Worm (Caenorhabditis elegans) whole organism, L4 larva: Measurements from ENCODE around the gene T04C9.3.

ENCODE experiments used
- R02D3.7 ChIP-seq: fragments of 150-350 bp; sonication (generic microtip); optimal IDR thresholded peaks from 3 replicates; lab custom pipeline; 2014; ENCODE audit warnings: missing biosample characterization, missing genetic modification characterization
- T20F7.1 ChIP-seq: fragments of 200-800 bp; sonication (Bioruptor generic); optimal IDR thresholded peaks from 2 replicates; lab custom pipeline; 2018; ENCODE audit warnings: mild to moderate bottlenecking, missing genetic modification characterization, missing compliant biosample characterization
- ZK337.2 ChIP-seq: fragments of 200-800 bp; sonication (Bioruptor generic); IDR thresholded peaks from 2 replicates; pipeline ENCODE4 v1.3.6; 2022; ENCODE audit warnings: missing genetic modification reagents, missing genetic modification characterization, missing compliant biosample characterization
- aha-1 ChIP-seq: fragments of 150-350 bp; peaks from one replicate; lab custom pipeline; 2014; ENCODE audit warnings: missing biosample characterization, missing genetic modification characterization
- ama-1 ChIP-seq: fragments of 150-350 bp; optimal IDR thresholded peaks from 2 replicates; lab custom pipeline; 2014; ENCODE audit warnings: inconsistent platforms, mixed read lengths
- arid-1 ChIP-seq: fragments of 200-800 bp; sonication (Bioruptor generic); conservative IDR thresholded peaks from 2 replicates; pipeline ENCODE4 v1.3.6; 2022; ENCODE audit warnings: missing genetic modification reagents, missing genetic modification characterization, missing compliant biosample characterization
- ceh-20 ChIP-seq: fragments of 200-800 bp; sonication (Bioruptor generic); IDR thresholded peaks from 2 replicates; pipeline ENCODE4 v1.3.6; 2022; ENCODE audit warnings: missing genetic modification reagents, missing genetic modification characterization, missing compliant biosample characterization
- ceh-28 ChIP-seq: fragments of 150-350 bp; optimal IDR thresholded peaks from 2 replicates; lab custom pipeline; 2014; ENCODE audit warnings: missing biosample characterization, missing genetic modification reagents, missing genetic modification characterization
- ceh-82 ChIP-seq: sonication (generic microtip); optimal IDR thresholded peaks from 2 replicates; lab custom pipeline; 2017; ENCODE audit warnings: missing biosample characterization, missing genetic modification characterization
- ces-1 ChIP-seq: fragments of 150-350 bp; sonication (generic microtip); optimal IDR thresholded peaks from 4 replicates; lab custom pipeline; 2014; ENCODE audit warnings: missing biosample characterization, missing genetic modification reagents, missing genetic modification characterization
- ctbp-1 ChIP-seq: fragments of 200-800 bp; sonication (Bioruptor generic); IDR thresholded peaks from 2 replicates; pipeline ENCODE4 v1.3.6; 2022; ENCODE audit warnings: missing genetic modification reagents, missing genetic modification characterization, missing compliant biosample characterization
- daf-19 ChIP-seq: fragments of 200-800 bp; sonication (Bioruptor generic); conservative IDR thresholded peaks from 2 replicates; pipeline ENCODE4 v1.3.6; 2022; ENCODE audit warnings: missing genetic modification characterization, missing compliant biosample characterization
- dmd-8 ChIP-seq: fragments of 200-800 bp; sonication (Bioruptor generic); IDR thresholded peaks from 2 replicates; pipeline ENCODE4 v1.3.6; 2022; ENCODE audit warnings: missing genetic modification characterization, missing compliant biosample characterization
- duxl-1 ChIP-seq: sonication (generic microtip); optimal IDR thresholded peaks from 2 replicates; lab custom pipeline; 2016; ENCODE audit warnings: mild to moderate bottlenecking, missing genetic modification characterization, moderate library complexity, missing compliant biosample characterization; ENCODE audit not compliant: poor library complexity
- egl-43 ChIP-seq: fragments of 200-800 bp; sonication (Bioruptor generic); IDR thresholded peaks from 2 replicates; pipeline ENCODE4 v1.3.6; 2022; ENCODE audit warnings: missing genetic modification reagents, missing genetic modification characterization, missing compliant biosample characterization
- fkh-10 ChIP-seq: fragments of 150-350 bp; optimal IDR thresholded peaks from 2 replicates; lab custom pipeline; 2014; ENCODE audit warnings: missing biosample characterization, missing genetic modification reagents, missing genetic modification characterization
- hif-1 ChIP-seq, 2 experiments: sonication (generic microtip); optimal IDR thresholded peaks; 2 replicates each; lab custom pipeline; 2016 to 2017; ENCODE audit warnings: missing compliant biosample characterization in 2 of 2, missing genetic modification characterization in 2 of 2, missing genetic modification reagents in 2 of 2, missing genotype in 2 of 2, mild to moderate bottlenecking in 1 of 2
- hlh-11 ChIP-seq: fragments of 200-800 bp; sonication (Bioruptor generic); optimal IDR thresholded peaks from 2 replicates; lab custom pipeline; 2018; ENCODE audit warnings: mild to moderate bottlenecking, missing genetic modification characterization, missing compliant biosample characterization
- hlh-30 ChIP-seq: sonication (generic microtip); optimal IDR thresholded peaks from 2 replicates; lab custom pipeline; 2017; ENCODE audit warnings: antibody characterized with exemption, mild to moderate bottlenecking, missing genetic modification characterization, missing compliant biosample characterization; ENCODE audit not compliant: insufficient read depth
- hmg-1.1 ChIP-seq: fragments of 200-800 bp; sonication (Bioruptor generic); IDR thresholded peaks from 2 replicates; pipeline ENCODE4 v1.3.6; 2022; ENCODE audit warnings: missing genetic modification reagents, missing genetic modification characterization, missing compliant biosample characterization
- lim-7 ChIP-seq: fragments of 200-800 bp; sonication (Bioruptor generic); IDR thresholded peaks from 2 replicates; pipeline ENCODE4 v1.3.6; 2022; ENCODE audit warnings: missing genetic modification characterization, missing compliant biosample characterization
- lin-38 ChIP-seq: fragments of 200-800 bp; sonication (Bioruptor generic); IDR thresholded peaks from 2 replicates; pipeline ENCODE4 v1.3.6; 2022; ENCODE audit warnings: missing genetic modification reagents, missing genetic modification characterization, missing compliant biosample characterization
- madf-5 ChIP-seq, 2 experiments: fragments of 200-800 bp; sonication (Bioruptor generic); IDR thresholded peaks; 2 replicates each; pipeline ENCODE4 v1.3.6; 2022; ENCODE audit warnings: missing compliant biosample characterization in 2 of 2, missing genetic modification characterization in 2 of 2
- mdl-1 ChIP-seq, 2 experiments: fragments of 150-350 bp in 1 of 2; sonication (generic microtip) in 1 of 2; optimal IDR thresholded peaks; 2 replicates each; lab custom pipeline; 2014 to 2017; ENCODE audit warnings: missing biosample characterization in 2 of 2, missing genetic modification characterization in 2 of 2
- mdt-29 ChIP-seq: fragments of 200-800 bp; sonication (Bioruptor generic); IDR thresholded peaks from 2 replicates; pipeline ENCODE4 v1.3.6; 2022; ENCODE audit warnings: missing genetic modification reagents, missing genetic modification characterization, missing compliant biosample characterization
- mxl-2 ChIP-seq: fragments of 200-800 bp; sonication (Bioruptor generic); conservative IDR thresholded peaks from 2 replicates; pipeline ENCODE4 v1.3.6; 2022; ENCODE audit warnings: missing genetic modification reagents, missing genetic modification characterization, missing compliant biosample characterization
- nhr-10 ChIP-seq: fragments of 150-350 bp; optimal IDR thresholded peaks from 2 replicates; lab custom pipeline; 2014; ENCODE audit warnings: missing biosample characterization, missing genetic modification characterization
- nhr-77 ChIP-seq: fragments of 150-350 bp; optimal IDR thresholded peaks from 2 replicates; lab custom pipeline; 2014; ENCODE audit warnings: missing biosample characterization, missing genetic modification characterization
- pha-4 ChIP-seq, 2 experiments: fragments of 150-350 bp in 1 of 2; fragments of 200-800 bp in 1 of 2; sonication (Bioruptor generic) in 1 of 2; IDR thresholded peaks in 1 of 2; optimal IDR thresholded peaks in 1 of 2; 2 replicates each; pipeline versions ENCODE4 v1.3.6 to Lab custom; 2014 to 2022; ENCODE audit warnings: missing genetic modification characterization in 2 of 2, missing genetic modification reagents in 2 of 2, missing biosample characterization in 1 of 2, missing compliant biosample characterization in 1 of 2
- php-3 ChIP-seq: fragments of 200-800 bp; sonication (Bioruptor generic); IDR thresholded peaks from 2 replicates; pipeline ENCODE4 v1.3.6; 2022; ENCODE audit warnings: missing genetic modification reagents, missing genetic modification characterization, missing compliant biosample characterization
- pqm-1 ChIP-seq: sonication (generic microtip); optimal IDR thresholded peaks from 2 replicates; lab custom pipeline; 2017; ENCODE audit warnings: missing biosample characterization, missing genetic modification characterization
- rbr-2 ChIP-seq: sonication (generic microtip); optimal IDR thresholded peaks from 2 replicates; lab custom pipeline; 2016; ENCODE audit warnings: missing genotype, missing genetic modification characterization, missing compliant biosample characterization
- set-16 ChIP-seq: fragments of 200-800 bp; sonication (Bioruptor generic); IDR thresholded peaks from 2 replicates; pipeline ENCODE4 v1.3.6; 2022; ENCODE audit warnings: missing genetic modification reagents, missing genetic modification characterization, missing compliant biosample characterization
- skn-1 ChIP-seq: fragments of 150-350 bp; optimal IDR thresholded peaks from 2 replicates; lab custom pipeline; 2014; ENCODE audit warnings: missing biosample characterization, missing genetic modification characterization
- spr-3 ChIP-seq: fragments of 200-800 bp; sonication (Bioruptor generic); optimal IDR thresholded peaks from 2 replicates; lab custom pipeline; 2018; ENCODE audit warnings: mild to moderate bottlenecking, missing genetic modification characterization, missing compliant biosample characterization
- tag-97 ChIP-seq: fragments of 200-800 bp; sonication (Bioruptor generic); IDR thresholded peaks from 2 replicates; pipeline ENCODE4 v1.3.6; 2022; ENCODE audit warnings: missing genetic modification characterization, missing compliant biosample characterization
- unc-62 ChIP-seq, 3 experiments: fragments of 150-350 bp in 1 of 3; sonication (generic microtip); optimal IDR thresholded peaks in 2 of 3; peaks in 1 of 3; 1 replicate in 1 of 3; 2 replicates in 2 of 3; lab custom pipeline; 2014 to 2017; ENCODE audit warnings: missing biosample characterization in 3 of 3, missing genetic modification characterization in 3 of 3, missing genetic modification reagents in 3 of 3, missing genotype in 1 of 3
- vab-7 ChIP-seq: fragments of 200-800 bp; sonication (Bioruptor generic); IDR thresholded peaks from 2 replicates; pipeline ENCODE4 v1.3.6; 2022; ENCODE audit warnings: missing genetic modification reagents, missing genetic modification characterization, missing compliant biosample characterization

T04C9.3 gene

ce11 chrIII:5940525-5940974 is 44.9 kb upstream of the T04C9.3 start (continued):
- TF ChIP-seq mxl-2 (GFP tag; lab: Robert Waterston, UW), result 0 out of 2 replicates have a peak, but pooled peaks have one; percentile 28
- 0 out of 2 replicates have a peak, but pooled peaks have one; percentile 50 for TF ChIP-seq mdt-29 (GFP tag; lab: Robert Waterston, UW)
- TF ChIP-seq madf-5 (GFP tag; IDR thresholded peaks at IDR 0.05; lab: Robert Waterston, UW), result 0 out of 4 replicates have a peak, but pooled peaks of 1 of the 2 experiments have one; percentile 11
- TF ChIP-seq pqm-1 (tag; lab: Kevin White, UChicago), result peak; percentile 42
- TF ChIP-seq fkh-10 (GFP tag; lab: Kevin White, UChicago), result no peak
- TF ChIP-seq ceh-20 (GFP tag; lab: Robert Waterston, UW), result peak; percentile 17; the same call in 1 of the 2 replicates
- no peak for TF ChIP-seq tag-97 (GFP tag; lab: Robert Waterston, UW)
- TF ChIP-seq dmd-8 (GFP tag; lab: Robert Waterston, UW), result peak; percentile 30; the same call in 1 of the 2 replicates
- TF ChIP-seq R02D3.7, result no peak
- TF ChIP-seq hif-1 (tag; optimal IDR thresholded peaks at IDR 0.05; lab: Kevin White, UChicago), result peak in 1 of 2 experiments; percentile 62
- peak; percentile 53 for TF ChIP-seq lin-38 (GFP tag; lab: Robert Waterston, UW)
- TF ChIP-seq T20F7.1, result peak; percentile 44
- peak; percentile 50; the same call in 1 of the 2 replicates for TF ChIP-seq arid-1 (GFP tag; lab: Robert Waterston, UW)
- peak; percentile 57; the same call in 1 of the 2 replicates for TF ChIP-seq php-3 (GFP tag; lab: Robert Waterston, UW)
- TF ChIP-seq rbr-2 (tag; lab: Kevin White, UChicago), result peak; percentile 51
- peak; percentile 88 for TF ChIP-seq ceh-28 (tag; lab: Kevin White, UChicago)
- no peak for TF ChIP-seq ces-1
- peak; percentile 51; the same call in 1 of the 2 replicates for TF ChIP-seq pha-4 (GFP tag; IDR thresholded peaks at IDR 0.05; lab: Robert Waterston, UW)
- TF ChIP-seq pha-4 (tag; optimal IDR thresholded peaks at IDR 0.05; lab: Kevin White, UChicago), result peak; percentile 69
- TF ChIP-seq hlh-11, result peak; percentile 92
- peak; percentile 96 for TF ChIP-seq mdl-1 (tag; optimal IDR thresholded peaks at IDR 0.05; lab: Kevin White, UChicago)
- peak; percentile 67 for TF ChIP-seq duxl-1 (tag; lab: Kevin White, UChicago)
- peak in 1 of 2 experiments; percentile 99 for TF ChIP-seq unc-62 (GFP tag; optimal IDR thresholded peaks at IDR 0.05 in 1 of 2; lab: Kevin White, UChicago)
- TF ChIP-seq unc-62 (tag; optimal IDR thresholded peaks at IDR 0.05; lab: Kevin White, UChicago), result peak; percentile 18
- peak; percentile 97 for TF ChIP-seq ama-1 (lab: Kevin White, UChicago)
- peak; percentile 75 for TF ChIP-seq egl-43 (GFP tag; lab: Robert Waterston, UW)
- TF ChIP-seq aha-1, result peak; percentile 99
- TF ChIP-seq skn-1 (tag; lab: Kevin White, UChicago), result no peak
- TF ChIP-seq daf-19 (GFP tag; lab: Robert Waterston, UW), result 0 out of 2 replicates have a peak, but pooled peaks have one; percentile 21
- TF ChIP-seq, all 104 proteins: peak for 45

- no peak for TF ChIP-seq lim-7 (GFP tag; lab: Robert Waterston, UW)
- TF ChIP-seq set-16, result 0 out of 2 replicates have a peak, but pooled peaks have one; percentile 10
- TF ChIP-seq ceh-82 (tag; lab: Kevin White, UChicago), result no peak
- TF ChIP-seq pha-4 (GFP tag; IDR thresholded peaks at IDR 0.05; lab: Robert Waterston, UW), result peak; percentile 5; the same call in 1 of the 2 replicates
- TF ChIP-seq pha-4 (tag; optimal IDR thresholded peaks at IDR 0.05; lab: Kevin White, UChicago), result no peak
- TF ChIP-seq R02D3.7, result no peak
- no peak for TF ChIP-seq nhr-10 (tag; lab: Kevin White, UChicago)
- no peak for TF ChIP-seq nhr-77 (tag; lab: Kevin White, UChicago)
- TF ChIP-seq spr-3, result no peak
- TF ChIP-seq ZK337.2 (GFP tag; lab: Robert Waterston, UW), result no peak; the same call in 1 of the 2 replicates
- TF ChIP-seq ctbp-1 (GFP tag; lab: Robert Waterston, UW), result 0 out of 2 replicates have a peak, but pooled peaks have one; percentile 6
- TF ChIP-seq hlh-30 (tag; lab: Kevin White, UChicago), result no peak
- TF ChIP-seq vab-7 (GFP tag; lab: Robert Waterston, UW), result no peak
- TF ChIP-seq hmg-1.1 (GFP tag; lab: Robert Waterston, UW), result 0 out of 2 replicates have a peak, but pooled peaks have one; percentile 13
- peak; percentile 52; the same call in 1 of the 2 replicates for TF ChIP-seq egl-43 (GFP tag; lab: Robert Waterston, UW)
- TF ChIP-seq duxl-1 (tag; lab: Kevin White, UChicago), result no peak
- TF ChIP-seq, all 104 proteins: peak for 5
Measured at ce11 chrIII:5942104-5942503, 43.3 kb upstream of the T04C9.3 start.
